Fruit fly (Drosophila melanogaster) S2 (cell line): ENCODE results near the gene CG8677.

Experiments
- CG8478 ChIP-seq: fragments of >200 bp; optimal IDR thresholded peaks from 2 replicates; lab custom pipeline; 2018
- CTCF ChIP-seq, 2 experiments: fragments of >200 bp; optimal IDR thresholded peaks; 2 replicates each; lab custom pipeline; 2018

- no peak for TF ChIP-seq CG8478 (lab: Kevin White, UChicago)
- no peak for TF ChIP-seq CTCF (optimal IDR thresholded peaks at IDR 0.05; lab: Kevin White, UChicago)
Observed at dm6 chr2L:21196511-21196910, 24.6 kb upstream of the CG8677 start.
